Fruit fly (Drosophila melanogaster) whole organism, embryonic: ENCODE measurements around the gene Atg6.

Experiments used
- CG15479 ChIP-seq: fragments of 200-800 bp; sonication (Bioruptor generic); optimal IDR thresholded peaks from 3 replicates; lab custom pipeline; 2019; ENCODE audit warnings: missing biosample characterization, mild to moderate bottlenecking, missing genetic modification characterization, moderate library complexity
- CG3163 ChIP-seq: fragments of 200-800 bp; sonication (Bioruptor generic); optimal IDR thresholded peaks from 3 replicates; lab custom pipeline; 2016; ENCODE audit warnings: missing biosample characterization, missing genetic modification characterization
- CG6683 ChIP-seq: fragments of 200-800 bp; sonication (Bioruptor generic); optimal IDR thresholded peaks from 2 replicates; lab custom pipeline; 2017; ENCODE audit warnings: missing biosample characterization, mild to moderate bottlenecking, missing genetic modification characterization, missing genetic modification reagents
- Ets65A ChIP-seq: fragments of 200-800 bp; sonication (Bioruptor generic); peaks from one replicate; lab custom pipeline; 2016; ENCODE audit warnings: missing biosample characterization, missing genetic modification characterization
- NFAT ChIP-seq: fragments of 200-800 bp; sonication (Bioruptor generic); IDR thresholded peaks from 2 replicates; pipeline ENCODE4 v1.3.6; 2022; ENCODE audit warnings: missing biosample characterization, missing genetic modification characterization
- ab ChIP-seq: fragments of 200-800 bp; sonication (Bioruptor generic); optimal IDR thresholded peaks from 2 replicates; lab custom pipeline; 2016; ENCODE audit warnings: missing biosample characterization, missing genetic modification characterization
- al ChIP-seq: fragments of 200-800 bp; sonication (Bioruptor generic); IDR thresholded peaks from 2 replicates; pipeline ENCODE4 v1.3.6; 2022; ENCODE audit warnings: missing biosample characterization, missing genetic modification characterization
- corto ChIP-seq: fragments of 200-800 bp; sonication (Bioruptor generic); optimal IDR thresholded peaks from 2 replicates; lab custom pipeline; 2016; ENCODE audit warnings: missing biosample characterization, mild to moderate bottlenecking, missing genetic modification characterization, moderate library complexity
- nom ChIP-seq: fragments of 200-800 bp; sonication (Bioruptor generic); optimal IDR thresholded peaks from 2 replicates; lab custom pipeline; 2017; ENCODE audit warnings: missing biosample characterization, missing genetic modification characterization, mild to moderate bottlenecking, moderate library complexity, missing genetic modification reagents

DNA sequence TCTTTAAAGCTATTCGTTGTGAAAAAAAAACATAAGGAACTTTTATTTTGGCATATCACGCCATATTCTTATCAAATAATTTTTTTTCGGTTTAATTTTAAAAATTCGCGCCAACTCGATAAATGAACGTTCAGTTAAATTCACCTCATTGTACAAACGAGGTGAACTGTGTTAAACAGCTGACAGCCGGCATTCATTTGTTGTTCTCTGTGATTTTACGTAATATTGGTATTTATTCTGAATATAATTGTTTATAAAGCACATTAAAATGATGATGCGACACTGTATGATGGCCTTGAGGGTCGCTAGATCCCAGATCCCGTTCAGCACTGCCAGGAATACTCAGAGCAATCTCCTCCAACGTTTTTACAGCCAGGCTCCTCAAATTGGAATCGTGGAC, 3.6 kb upstream of the Atg6 start, which contains the start of gene CG6000:
- TF ChIP-seq al (GFP tag; lab: Robert Waterston, UW) (no peak), CG6683 (no peak), ab (GFP tag; lab: Kevin White, UChicago) (no peak), CG15479 (GFP tag; lab: Kevin White, UChicago) (no peak), NFAT (GFP tag; lab: Robert Waterston, UW) (no peak), nom (GFP tag; lab: Kevin White, UChicago) (no peak), Ets65A (no peak), corto (no peak), CG3163 (GFP tag; lab: Kevin White, UChicago) (no peak)
